Worm (Caenorhabditis elegans) whole organism, mixed stage, embryonic: ENCODE measurements around the gene str-6.

Experiments used
- M03D4.4 ChIP-seq: sonication (generic microtip); optimal IDR thresholded peaks from 2 replicates; lab custom pipeline; 2017; ENCODE audit warnings: mild to moderate bottlenecking, missing genetic modification characterization, missing compliant biosample characterization
- bed-3 ChIP-seq: fragments of 200-800 bp; sonication (Bioruptor generic); optimal IDR thresholded peaks from 3 replicates; lab custom pipeline; 2018; ENCODE audit warnings: mild to moderate bottlenecking, missing genetic modification characterization, moderate library complexity, missing compliant biosample characterization
- ceh-39 ChIP-seq: fragments of 150-350 bp; optimal IDR thresholded peaks from 2 replicates; lab custom pipeline; 2014; ENCODE audit warnings: missing biosample characterization, missing genetic modification characterization
- ceh-43 ChIP-seq: fragments of 200-800 bp; sonication (Bioruptor generic); optimal IDR thresholded peaks from 2 replicates; lab custom pipeline; 2018; ENCODE audit warnings: mild to moderate bottlenecking, missing genetic modification characterization, moderate library complexity, missing compliant biosample characterization
- ceh-83 ChIP-seq: fragments of 200-800 bp; sonication (Bioruptor generic); optimal IDR thresholded peaks from 2 replicates; lab custom pipeline; 2018; ENCODE audit warnings: mild to moderate bottlenecking, missing genetic modification characterization, missing compliant biosample characterization
- cnd-1 ChIP-seq: fragments of 200-800 bp; sonication (Bioruptor generic); optimal IDR thresholded peaks from 2 replicates; lab custom pipeline; 2018; ENCODE audit warnings: mild to moderate bottlenecking, missing genetic modification characterization, missing compliant biosample characterization
- elt-3 ChIP-seq: fragments of 150-350 bp; optimal IDR thresholded peaks from 2 replicates; lab custom pipeline; 2014; ENCODE audit warnings: missing biosample characterization, missing genetic modification characterization
- hlh-1 ChIP-seq: fragments of 150-350 bp; optimal IDR thresholded peaks from 2 replicates; lab custom pipeline; 2014; ENCODE audit warnings: missing biosample characterization, missing genetic modification reagents, missing genetic modification characterization
- lin-13 ChIP-seq: fragments of 150-350 bp; optimal IDR thresholded peaks from 2 replicates; lab custom pipeline; 2014; ENCODE audit warnings: missing biosample characterization, missing genetic modification characterization
- lin-32 ChIP-seq: fragments of 200-800 bp; sonication (Bioruptor generic); optimal IDR thresholded peaks from 2 replicates; lab custom pipeline; 2018; ENCODE audit warnings: mild to moderate bottlenecking, missing genetic modification characterization, missing compliant biosample characterization
- lsy-2 ChIP-seq: fragments of 150-350 bp; optimal IDR thresholded peaks from 2 replicates; lab custom pipeline; 2014; ENCODE audit warnings: missing biosample characterization, missing genetic modification characterization
- mab-5 ChIP-seq: fragments of 150-350 bp; optimal IDR thresholded peaks from 2 replicates; lab custom pipeline; 2014; ENCODE audit warnings: missing biosample characterization, missing genetic modification characterization
- mep-1 ChIP-seq: fragments of 150-350 bp; optimal IDR thresholded peaks from 2 replicates; lab custom pipeline; 2017; ENCODE audit warnings: missing biosample characterization, missing genetic modification reagents, missing genetic modification characterization, inconsistent platforms
- mls-2 ChIP-seq: sonication (generic microtip); optimal IDR thresholded peaks from 2 replicates; lab custom pipeline; 2016; ENCODE audit warnings: mild to moderate bottlenecking, missing genetic modification characterization, moderate library complexity, missing compliant biosample characterization
- nhr-12 ChIP-seq: fragments of 150-350 bp; optimal IDR thresholded peaks from 2 replicates; lab custom pipeline; 2014; ENCODE audit warnings: missing biosample characterization, missing genetic modification characterization
- nhr-2 ChIP-seq: fragments of 150-350 bp; optimal IDR thresholded peaks from 2 replicates; lab custom pipeline; 2014; ENCODE audit warnings: missing biosample characterization, missing genetic modification characterization
- nhr-237 ChIP-seq: fragments of 150-350 bp; optimal IDR thresholded peaks from 2 replicates; lab custom pipeline; 2014; ENCODE audit warnings: missing biosample characterization, missing genetic modification characterization
- nhr-28 ChIP-seq: fragments of 150-350 bp; optimal IDR thresholded peaks from 2 replicates; lab custom pipeline; 2014; ENCODE audit warnings: missing biosample characterization, missing genetic modification characterization
- nhr-76 ChIP-seq: sonication (generic microtip); optimal IDR thresholded peaks from 2 replicates; lab custom pipeline; 2017; ENCODE audit warnings: missing biosample characterization, missing genetic modification characterization
- pha-4 ChIP-seq: fragments of 150-350 bp; optimal IDR thresholded peaks from 2 replicates; lab custom pipeline; 2018; ENCODE audit warnings: missing biosample characterization, missing genetic modification reagents, missing genetic modification characterization
- sem-2 ChIP-seq: fragments of 200-800 bp; sonication (Bioruptor generic); optimal IDR thresholded peaks from 2 replicates; lab custom pipeline; 2018; ENCODE audit warnings: mild to moderate bottlenecking, missing genetic modification characterization, missing compliant biosample characterization
- snpc-4 ChIP-seq: fragments of 150-350 bp; optimal IDR thresholded peaks from 2 replicates; lab custom pipeline; 2014; ENCODE audit warnings: missing biosample characterization, missing genetic modification characterization
- tbx-8 ChIP-seq: fragments of 200-800 bp; sonication (Bioruptor generic); optimal IDR thresholded peaks from 2 replicates; lab custom pipeline; 2018; ENCODE audit warnings: mild to moderate bottlenecking, missing genetic modification characterization, moderate library complexity, missing compliant biosample characterization
- unc-120 ChIP-seq: sonication (generic microtip); optimal IDR thresholded peaks from 2 replicates; lab custom pipeline; 2017; ENCODE audit warnings: missing genetic modification characterization, missing compliant biosample characterization; ENCODE audit not compliant: poor library complexity, severe bottlenecking
- unc-39 ChIP-seq: fragments of 150-350 bp; optimal IDR thresholded peaks from 2 replicates; lab custom pipeline; 2014; ENCODE audit warnings: missing biosample characterization, missing genetic modification characterization
- unc-62 ChIP-seq: fragments of 150-350 bp; optimal IDR thresholded peaks from 2 replicates; lab custom pipeline; 2014; ENCODE audit warnings: missing biosample characterization, missing genetic modification reagents, missing genetic modification characterization
- zip-8 ChIP-seq: fragments of 150-350 bp; optimal IDR thresholded peaks from 2 replicates; lab custom pipeline; 2014; ENCODE audit warnings: missing biosample characterization, missing genetic modification characterization
- ztf-11 ChIP-seq: fragments of 150-350 bp; optimal IDR thresholded peaks from 2 replicates; lab custom pipeline; 2014; ENCODE audit warnings: missing biosample characterization, missing genetic modification characterization

Gene str-6

ce11 chrV:15781086-15781485 is 31.1 kb upstream of the str-6 start, which contains the start of gene T26E4.2:
TSS of gene T26E4.2 (plus strand) at chrV:15781386.
- TF ChIP-seq mls-2 (tag; lab: Kevin White, UChicago) (no peak), elt-3 (tag; lab: Kevin White, UChicago) (no peak)

- TF ChIP-seq M03D4.4, result no peak
- no peak for TF ChIP-seq nhr-12 (tag; lab: Kevin White, UChicago)
- TF ChIP-seq zip-8, result no peak
- TF ChIP-seq ceh-39, result no peak
- no peak for TF ChIP-seq nhr-2 (tag; lab: Kevin White, UChicago)
- TF ChIP-seq ceh-83 (GFP tag; lab: Kevin White, UChicago), result no peak
- no peak for TF ChIP-seq snpc-4 (tag; lab: Kevin White, UChicago)
- TF ChIP-seq nhr-28 (tag; lab: Kevin White, UChicago), result no peak
These were observed 29.2 kb upstream of the str-6 start, which contains the start of the genes nhr-285 and irld-52 for ce11 chrV:15779128-15779729. TSS of gene nhr-285 (minus strand) at chrV:15779228. TSS of gene irld-52 (plus strand) at chrV:15779679.

- TF ChIP-seq lin-13 (tag; lab: Kevin White, UChicago), result no peak
- TF ChIP-seq snpc-4 (tag; lab: Kevin White, UChicago), result no peak
- no peak for TF ChIP-seq ceh-83 (GFP tag; lab: Kevin White, UChicago)
- no peak for TF ChIP-seq ztf-11 (tag; lab: Kevin White, UChicago)
- no peak for TF ChIP-seq lin-32 (GFP tag; lab: Kevin White, UChicago)
These were observed 26.6 kb upstream of the str-6 start, which contains the start of gene nhr-283 for ce11 chrV:15776651-15777050. TSS of gene nhr-283 (minus strand) at chrV:15776751.

ce11 chrV:15773941-15774340 is 23.9 kb upstream of the str-6 start:
- TF ChIP-seq mep-1 (no peak), sem-2 (GFP tag; lab: Kevin White, UChicago) (no peak), nhr-2 (tag; lab: Kevin White, UChicago) (no peak), nhr-12 (tag; lab: Kevin White, UChicago) (no peak), mls-2 (tag; lab: Kevin White, UChicago) (no peak), cnd-1 (tag; lab: Kevin White, UChicago) (no peak), pha-4 (tag; lab: Kevin White, UChicago) (no peak), snpc-4 (tag; lab: Kevin White, UChicago) (no peak), unc-62 (no peak), ceh-43 (GFP tag; lab: Kevin White, UChicago) (no peak), M03D4.4 (no peak), zip-8 (no peak), lin-13 (tag; lab: Kevin White, UChicago) (no peak), bed-3 (GFP tag; lab: Kevin White, UChicago) (no peak), lin-32 (GFP tag; lab: Kevin White, UChicago) (no peak), ceh-83 (GFP tag; lab: Kevin White, UChicago) (no peak), tbx-8 (GFP tag; lab: Kevin White, UChicago) (no peak), lsy-2 (tag; lab: Kevin White, UChicago) (no peak), nhr-76 (no peak)

ce11 chrV:15773141-15773540 is 23.1 kb upstream of the str-6 start, which contains the start of gene nhr-60:
TSS of gene nhr-60 (minus strand) at chrV:15773241.
- no peak for TF ChIP-seq mep-1
- no peak for TF ChIP-seq nhr-76
- TF ChIP-seq ceh-83 (GFP tag; lab: Kevin White, UChicago), result no peak
- no peak for TF ChIP-seq unc-120 (tag; lab: Kevin White, UChicago)
- TF ChIP-seq elt-3 (tag; lab: Kevin White, UChicago), result no peak
- TF ChIP-seq M03D4.4, result no peak
- TF ChIP-seq pha-4 (tag; lab: Kevin White, UChicago), result no peak
- TF ChIP-seq cnd-1 (tag; lab: Kevin White, UChicago), result no peak

- TF ChIP-seq hlh-1 (tag; lab: Kevin White, UChicago) (no peak), ztf-11 (tag; lab: Kevin White, UChicago) (no peak), lin-32 (GFP tag; lab: Kevin White, UChicago) (no peak), mab-5 (tag; lab: Kevin White, UChicago) (no peak), lin-13 (tag; lab: Kevin White, UChicago) (no peak), lsy-2 (tag; lab: Kevin White, UChicago) (no peak), unc-39 (tag; lab: Kevin White, UChicago) (no peak), tbx-8 (GFP tag; lab: Kevin White, UChicago) (no peak), ceh-39 (no peak), nhr-76 (no peak), mep-1 (no peak), nhr-237 (tag; lab: Kevin White, UChicago) (no peak), snpc-4 (tag; lab: Kevin White, UChicago) (no peak), cnd-1 (tag; lab: Kevin White, UChicago) (no peak), ceh-43 (GFP tag; lab: Kevin White, UChicago) (no peak), zip-8 (no peak), elt-3 (tag; lab: Kevin White, UChicago) (no peak)
These were observed 19.0 kb upstream of the str-6 start, which contains the start of gene F57A10.4 for ce11 chrV:15769072-15769471. TSS of gene F57A10.4 (plus strand) at chrV:15769438.
